Worm (Caenorhabditis elegans) whole organism, midembryonic: ENCODE data around the gene F26A1.8.

ENCODE experiments used
- T22C8.4 ChIP-seq: fragments of 200-800 bp; sonication (Bioruptor generic); IDR thresholded peaks from 2 replicates; pipeline ENCODE4 v1.3.6; 2022; ENCODE audit warnings: missing genetic modification characterization, missing compliant biosample characterization
- cog-1 ChIP-seq: sonication (generic microtip); optimal IDR thresholded peaks from 2 replicates; lab custom pipeline; 2016; ENCODE audit warnings: missing genetic modification characterization, missing compliant biosample characterization
- flt-1 ChIP-seq: fragments of 200-800 bp; sonication (Bioruptor generic); IDR thresholded peaks from 2 replicates; pipeline ENCODE4 v1.3.6; 2022; ENCODE audit warnings: missing genetic modification characterization, missing compliant biosample characterization
- klf-2 ChIP-seq: fragments of 200-800 bp; sonication (Bioruptor generic); conservative IDR thresholded peaks from 2 replicates; pipeline ENCODE4 v1.3.6; 2022; ENCODE audit warnings: missing genetic modification reagents, missing genetic modification characterization, missing compliant biosample characterization
- med-1 ChIP-seq: sonication (generic microtip); optimal IDR thresholded peaks from 2 replicates; lab custom pipeline; 2017; ENCODE audit warnings: missing genetic modification characterization, mild to moderate bottlenecking, missing compliant biosample characterization, antibody characterized with exemption, missing genetic modification reagents; ENCODE audit not compliant: insufficient read depth
- ref-1 ChIP-seq: fragments of 200-800 bp; sonication (Bioruptor generic); conservative IDR thresholded peaks from 2 replicates; pipeline ENCODE4 v1.3.6; 2022; ENCODE audit warnings: missing genetic modification reagents, missing genetic modification characterization, missing compliant biosample characterization
- tab-1 ChIP-seq: fragments of 200-800 bp; sonication (Bioruptor generic); IDR thresholded peaks from 2 replicates; pipeline ENCODE4 v1.3.6; 2022; ENCODE audit warnings: missing genetic modification characterization, missing compliant biosample characterization
- ztf-23 ChIP-seq: fragments of 200-800 bp; sonication (Bioruptor generic); IDR thresholded peaks from 2 replicates; pipeline ENCODE4 v1.3.6; 2022; ENCODE audit warnings: missing genetic modification reagents, missing genetic modification characterization, missing compliant biosample characterization
- ztf-29 ChIP-seq: fragments of 200-800 bp; sonication (Bioruptor generic); IDR thresholded peaks from 2 replicates; pipeline ENCODE4 v1.3.6; 2022; ENCODE audit warnings: missing genetic modification reagents, missing genetic modification characterization, missing compliant biosample characterization

F26A1.8 gene

DNA sequence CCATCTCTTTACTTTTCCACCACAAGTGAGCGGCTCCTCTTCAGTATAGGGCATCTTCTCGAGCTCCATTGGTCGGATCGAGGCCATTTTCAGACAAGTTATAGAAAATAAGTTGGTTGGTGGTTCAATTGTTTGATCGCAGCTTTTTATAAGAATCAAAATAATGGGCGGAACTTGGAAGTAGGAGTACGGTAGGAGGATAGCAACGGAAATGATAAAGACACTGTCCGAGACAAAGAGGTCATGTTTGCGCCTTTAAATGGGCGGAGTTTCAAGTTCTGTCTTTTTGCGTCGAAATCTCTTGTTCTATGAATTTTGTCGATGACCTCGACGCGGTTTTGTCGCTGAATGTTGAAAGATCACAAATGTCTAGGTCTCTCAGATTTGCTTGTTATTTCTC, at the start of gene F26A1.8:
Gene F26A1.8 (minus strand): TSS at position 101 of the 400 bp plus-strand sequence.
- no peak for TF ChIP-seq T22C8.4 (GFP tag; lab: Robert Waterston, UW)
- no peak for TF ChIP-seq tab-1 (GFP tag; lab: Robert Waterston, UW)
- TF ChIP-seq cog-1 (tag; lab: Kevin White, UChicago), result no peak
- TF ChIP-seq klf-2, result no peak
- no peak for TF ChIP-seq flt-1
- no peak for TF ChIP-seq ref-1 (GFP tag; lab: Robert Waterston, UW)
- TF ChIP-seq med-1 (GFP tag; lab: Kevin White, UChicago), result no peak
- TF ChIP-seq ztf-29, result no peak
- no peak for TF ChIP-seq ztf-23 (GFP tag; lab: Robert Waterston, UW)

DNA sequence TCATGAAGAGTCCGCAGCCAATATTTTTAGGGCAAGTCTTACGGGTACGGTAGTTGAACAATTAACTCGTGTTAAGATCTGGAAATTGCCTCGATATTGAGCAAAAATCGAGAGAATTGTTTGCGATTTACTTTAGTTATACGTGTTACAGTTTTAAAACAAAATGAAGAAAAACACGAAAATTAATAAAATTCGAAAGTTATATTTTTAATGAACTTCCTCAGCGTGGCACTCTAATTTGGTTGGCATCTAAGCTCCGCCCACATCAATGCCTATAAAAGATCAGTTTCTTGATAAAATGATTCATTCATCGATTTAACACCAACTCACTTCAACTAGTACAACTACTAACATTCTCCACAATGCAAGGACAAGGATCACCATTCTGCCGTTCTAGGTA, 48.4 kb upstream of the F26A1.8 start, which contains the start of gene gipc-1:
Gene gipc-1 (plus strand): TSS at position 301 of the 400 bp plus-strand sequence.
- TF ChIP-seq cog-1 (tag; lab: Kevin White, UChicago), result no peak
- no peak for TF ChIP-seq flt-1
- no peak for TF ChIP-seq klf-2
- TF ChIP-seq ref-1 (GFP tag; lab: Robert Waterston, UW), result no peak
- TF ChIP-seq ztf-23 (GFP tag; lab: Robert Waterston, UW), result no peak
- TF ChIP-seq tab-1 (GFP tag; lab: Robert Waterston, UW), result no peak
- no peak for TF ChIP-seq T22C8.4 (GFP tag; lab: Robert Waterston, UW)
- TF ChIP-seq ztf-29, result no peak
- no peak for TF ChIP-seq med-1 (GFP tag; lab: Kevin White, UChicago)

DNA sequence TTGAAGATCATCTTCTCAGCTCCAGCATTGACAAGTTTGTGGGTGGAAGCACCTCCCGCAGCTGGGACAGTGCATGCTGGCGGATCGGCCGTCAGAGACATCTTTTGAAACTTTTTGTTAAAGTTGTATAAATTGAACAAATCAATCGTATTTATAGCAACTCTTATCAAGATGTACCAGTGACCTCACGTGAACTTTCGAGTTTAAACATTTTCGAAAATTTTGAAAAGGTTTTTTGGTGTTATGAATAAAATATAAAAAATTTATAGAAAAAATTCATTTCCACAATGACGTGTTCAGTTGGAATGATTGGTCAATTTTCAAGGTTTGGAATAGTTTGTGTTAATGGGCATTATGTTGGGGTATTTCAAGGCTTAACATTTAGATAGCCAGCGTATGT, 46.6 kb upstream of the F26A1.8 start, which contains the start of the genes msd-4 and C35D10.3:
Gene msd-4 (minus strand): TSS at position 101 of the 400 bp plus-strand sequence.
Gene C35D10.3 (plus strand): TSS at position 279 of the 400 bp plus-strand sequence.
- TF ChIP-seq cog-1 (tag; lab: Kevin White, UChicago) (no peak), klf-2 (no peak), ref-1 (GFP tag; lab: Robert Waterston, UW) (no peak), T22C8.4 (GFP tag; lab: Robert Waterston, UW) (no peak), flt-1 (no peak), med-1 (GFP tag; lab: Kevin White, UChicago) (no peak), tab-1 (GFP tag; lab: Robert Waterston, UW) (no peak), ztf-29 (no peak), ztf-23 (GFP tag; lab: Robert Waterston, UW) (no peak)

DNA sequence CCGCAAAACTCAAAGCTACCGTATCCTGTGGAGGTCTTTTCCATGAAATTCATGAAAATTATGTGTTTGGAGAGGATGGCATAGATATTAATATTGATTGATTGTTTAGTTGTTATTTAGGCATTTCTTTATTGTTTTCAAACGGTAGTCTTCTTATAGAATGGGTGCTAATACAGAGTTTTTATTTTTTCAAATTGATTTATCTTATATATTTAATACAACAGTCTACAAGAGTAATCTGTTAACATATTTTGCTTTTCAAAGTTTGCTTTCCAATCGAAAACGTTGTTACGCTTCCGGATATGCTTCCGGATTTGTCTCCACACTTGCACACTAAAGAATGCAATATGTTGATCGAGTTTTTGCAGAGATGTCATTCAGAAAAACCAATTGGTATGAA, 44.7 kb upstream of the F26A1.8 start, which contains the start of gene C35D10.17:
Gene C35D10.17 (plus strand): TSS at position 301 of the 400 bp plus-strand sequence.
- TF ChIP-seq med-1 (GFP tag; lab: Kevin White, UChicago) (no peak), ref-1 (GFP tag; lab: Robert Waterston, UW) (no peak), tab-1 (GFP tag; lab: Robert Waterston, UW) (no peak), klf-2 (no peak), ztf-23 (GFP tag; lab: Robert Waterston, UW) (no peak), ztf-29 (no peak), cog-1 (tag; lab: Kevin White, UChicago) (no peak), T22C8.4 (GFP tag; lab: Robert Waterston, UW) (no peak), flt-1 (no peak)

DNA sequence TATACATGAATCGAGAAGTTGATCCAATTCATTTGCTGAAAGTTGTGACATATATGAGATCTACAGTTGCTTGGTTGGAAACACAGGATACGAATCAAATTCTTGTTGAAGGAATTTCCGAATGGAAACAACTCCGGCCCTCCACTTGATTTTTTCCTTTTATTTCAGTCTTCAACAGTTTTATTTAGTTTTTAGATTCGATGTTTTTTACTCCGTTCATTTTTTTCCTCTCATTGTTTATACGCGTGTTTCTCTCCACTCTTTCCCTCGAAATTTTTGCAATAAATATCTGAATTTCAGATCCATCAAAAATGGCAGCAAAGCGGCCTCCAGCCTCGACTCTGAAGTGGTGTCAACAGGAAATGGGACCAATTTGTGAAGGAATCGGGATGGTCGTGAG, 41.1 kb upstream of the F26A1.8 start, which contains the start of gene coq-8:
Gene coq-8 (plus strand): TSS at position 301 of the 400 bp plus-strand sequence.
- TF ChIP-seq cog-1 (tag; lab: Kevin White, UChicago) (no peak), ref-1 (GFP tag; lab: Robert Waterston, UW) (no peak), tab-1 (GFP tag; lab: Robert Waterston, UW) (no peak), T22C8.4 (GFP tag; lab: Robert Waterston, UW) (no peak), ztf-23 (GFP tag; lab: Robert Waterston, UW) (no peak), flt-1 (no peak), klf-2 (no peak), ztf-29 (no peak), med-1 (GFP tag; lab: Kevin White, UChicago) (no peak)

ce11 chrIII:4861744-4862401, 39.8 kb upstream of the F26A1.8 start, which contains the start of the genes C35D10.10 and C35D10.5:
Gene C35D10.10, minus strand, starts transcription at chrIII:4861794.
Gene C35D10.5, plus strand, starts transcription at chrIII:4862351.
- TF ChIP-seq ztf-23 (GFP tag; lab: Robert Waterston, UW) (no peak), ztf-29 (no peak), cog-1 (tag; lab: Kevin White, UChicago) (no peak), tab-1 (GFP tag; lab: Robert Waterston, UW) (no peak), ref-1 (GFP tag; lab: Robert Waterston, UW) (no peak), med-1 (GFP tag; lab: Kevin White, UChicago) (no peak), T22C8.4 (GFP tag; lab: Robert Waterston, UW) (no peak), flt-1 (no peak), klf-2 (no peak)

ce11 chrIII:4859039-4859438, 37.0 kb upstream of the F26A1.8 start, which contains the start of gene C35D10.6:
Gene C35D10.6, plus strand, starts transcription at chrIII:4859339.
- TF ChIP-seq ztf-29, result no peak
- TF ChIP-seq cog-1 (tag; lab: Kevin White, UChicago), result no peak
- TF ChIP-seq T22C8.4 (GFP tag; lab: Robert Waterston, UW), result no peak
- TF ChIP-seq tab-1 (GFP tag; lab: Robert Waterston, UW), result no peak
- TF ChIP-seq med-1 (GFP tag; lab: Kevin White, UChicago), result no peak
- no peak for TF ChIP-seq klf-2
- TF ChIP-seq ref-1 (GFP tag; lab: Robert Waterston, UW), result no peak

DNA sequence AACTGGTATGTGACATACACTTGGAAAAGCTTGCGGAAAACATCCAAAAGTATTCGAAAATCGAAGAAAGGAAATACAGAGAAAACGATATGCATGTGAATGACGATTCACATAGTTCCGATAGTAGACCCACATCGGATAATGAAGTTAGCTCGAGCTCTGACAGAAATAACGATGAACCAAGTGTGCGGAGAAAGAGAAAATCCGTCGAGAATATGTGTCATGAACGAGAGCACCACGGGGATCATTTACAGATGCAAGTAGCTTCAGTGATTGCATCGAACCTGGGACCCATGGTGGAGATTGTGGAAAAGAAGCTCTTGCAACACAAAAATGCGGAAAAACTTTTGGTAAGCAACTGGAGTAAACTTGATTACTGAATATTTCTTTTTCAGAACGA, 35.0 kb upstream of the F26A1.8 start:
- TF ChIP-seq tab-1 (GFP tag; lab: Robert Waterston, UW) (no peak), klf-2 (no peak), ztf-23 (GFP tag; lab: Robert Waterston, UW) (no peak), ref-1 (GFP tag; lab: Robert Waterston, UW) (no peak), flt-1 (no peak), T22C8.4 (GFP tag; lab: Robert Waterston, UW) (no peak), cog-1 (tag; lab: Kevin White, UChicago) (no peak), ztf-29 (no peak), med-1 (GFP tag; lab: Kevin White, UChicago) (no peak)

ce11 chrIII:4856109-4856508, 34.1 kb upstream of the F26A1.8 start, which contains the start of gene C35D10.7:
Gene C35D10.7, plus strand, starts transcription at chrIII:4856193.
- TF ChIP-seq cog-1 (tag; lab: Kevin White, UChicago), result no peak
- TF ChIP-seq tab-1 (GFP tag; lab: Robert Waterston, UW), result no peak
- TF ChIP-seq ztf-29, result no peak
- no peak for TF ChIP-seq med-1 (GFP tag; lab: Kevin White, UChicago)
- TF ChIP-seq flt-1, result no peak
- no peak for TF ChIP-seq T22C8.4 (GFP tag; lab: Robert Waterston, UW)
- no peak for TF ChIP-seq ztf-23 (GFP tag; lab: Robert Waterston, UW)
- TF ChIP-seq klf-2, result no peak
- TF ChIP-seq ref-1 (GFP tag; lab: Robert Waterston, UW), result no peak
